Fruit fly (Drosophila melanogaster) whole organism, embryonic: ENCODE data around the gene ab.

Source experiments
- C15 ChIP-seq: fragments of 200-800 bp; sonication (Bioruptor generic); IDR thresholded peaks from 3 replicates; pipeline ENCODE4 v1.3.6; 2022; ENCODE audit warnings: missing biosample characterization, missing genetic modification characterization
- CG1024 ChIP-seq: fragments of 200-800 bp; sonication (Bioruptor generic); IDR thresholded peaks from 2 replicates; pipeline ENCODE4 v1.3.6; 2022; ENCODE audit warnings: missing biosample characterization, missing genetic modification characterization
- CG10959 ChIP-seq: fragments of 200-800 bp; sonication (Bioruptor generic); IDR thresholded peaks from 2 replicates; pipeline ENCODE4 v1.3.6; 2022; ENCODE audit warnings: missing biosample characterization, missing genetic modification characterization
- CG11456 ChIP-seq: fragments of 200-800 bp; sonication (Bioruptor generic); IDR thresholded peaks from 3 replicates; pipeline ENCODE4 v1.3.6; 2022; ENCODE audit warnings: missing biosample characterization, missing genetic modification characterization
- CG11504 ChIP-seq: fragments of 200-800 bp; sonication (Bioruptor generic); optimal IDR thresholded peaks from 3 replicates; lab custom pipeline; 2019; ENCODE audit warnings: missing biosample characterization, mild to moderate bottlenecking, missing genetic modification characterization, moderate library complexity
- CG12391 ChIP-seq: fragments of 200-800 bp; sonication (Bioruptor generic); optimal IDR thresholded peaks from 3 replicates; lab custom pipeline; 2018; ENCODE audit warnings: missing biosample characterization, mild to moderate bottlenecking, missing genetic modification characterization, moderate library complexity
- CG15269 ChIP-seq: fragments of 200-800 bp; sonication (Bioruptor generic); optimal IDR thresholded peaks from 2 replicates; lab custom pipeline; 2018; ENCODE audit warnings: missing biosample characterization, mild to moderate bottlenecking, missing genetic modification characterization, moderate library complexity
- CG15696 ChIP-seq: fragments of 200-800 bp; sonication (Bioruptor generic); optimal IDR thresholded peaks from 2 replicates; lab custom pipeline; 2019; ENCODE audit warnings: missing biosample characterization, mild to moderate bottlenecking, missing genetic modification characterization, moderate library complexity
- CG18262 ChIP-seq: fragments of 200-800 bp; optimal IDR thresholded peaks from 3 replicates; lab custom pipeline; 2019; ENCODE audit warnings: missing biosample characterization, mild to moderate bottlenecking, missing genetic modification characterization, moderate library complexity
- CG18599 ChIP-seq: fragments of 200-800 bp; sonication (Bioruptor generic); optimal IDR thresholded peaks from 3 replicates; lab custom pipeline; 2017; ENCODE audit warnings: missing biosample characterization, missing genetic modification characterization, mild to moderate bottlenecking, moderate library complexity, missing genetic modification reagents
- CG3163 ChIP-seq: fragments of 200-800 bp; sonication (Bioruptor generic); optimal IDR thresholded peaks from 3 replicates; lab custom pipeline; 2016; ENCODE audit warnings: missing biosample characterization, missing genetic modification characterization
- CG4282 ChIP-seq: fragments of 200-800 bp; sonication (Bioruptor generic); optimal IDR thresholded peaks from 2 replicates; lab custom pipeline; 2016; ENCODE audit warnings: missing biosample characterization, missing genetic modification characterization
- CG6175 ChIP-seq: fragments of 200-800 bp; sonication (Bioruptor generic); IDR thresholded peaks from 3 replicates; pipeline ENCODE4 v1.3.6; 2022; ENCODE audit warnings: missing biosample characterization, missing genetic modification characterization
- CG6654 ChIP-seq: fragments of 200-800 bp; sonication (Bioruptor generic); optimal IDR thresholded peaks from 2 replicates; lab custom pipeline; 2017; ENCODE audit warnings: missing biosample characterization, mild to moderate bottlenecking, missing genetic modification characterization
- CG6689 ChIP-seq: fragments of 200-800 bp; sonication (Bioruptor generic); IDR thresholded peaks from 2 replicates; pipeline ENCODE4 v1.3.6; 2022; ENCODE audit warnings: missing biosample characterization, missing genetic modification characterization
- CG6791 ChIP-seq: fragments of 200-800 bp; sonication (Bioruptor generic); IDR thresholded peaks from 3 replicates; pipeline ENCODE4 v1.3.6; 2022; ENCODE audit warnings: missing biosample characterization, missing genetic modification characterization; ENCODE audit not compliant: partially characterized antibody
- CG7745 ChIP-seq: fragments of 200-800 bp; sonication (Bioruptor generic); optimal IDR thresholded peaks from 2 replicates; lab custom pipeline; 2018; ENCODE audit warnings: missing biosample characterization, mild to moderate bottlenecking, missing genetic modification characterization, moderate library complexity
- CG7928 ChIP-seq: fragments of 200-800 bp; sonication (Bioruptor generic); optimal IDR thresholded peaks from 2 replicates; lab custom pipeline; 2017; ENCODE audit warnings: missing biosample characterization, mild to moderate bottlenecking, missing genetic modification characterization
- CG8478 ChIP-seq: fragments of >200 bp; optimal IDR thresholded peaks from 2 replicates; lab custom pipeline; 2018
- Dip3 ChIP-seq: fragments of 200-800 bp; sonication (Bioruptor generic); optimal IDR thresholded peaks from 3 replicates; lab custom pipeline; 2016; ENCODE audit warnings: missing biosample characterization, missing genetic modification characterization
- Gsc ChIP-seq: fragments of 200-800 bp; sonication (Bioruptor generic); IDR thresholded peaks from 2 replicates; pipeline ENCODE4 v1.3.6; 2022; ENCODE audit warnings: missing biosample characterization, missing genetic modification characterization
- HLHmδ ChIP-seq: fragments of 200-800 bp; sonication (Bioruptor generic); optimal IDR thresholded peaks from 2 replicates; lab custom pipeline; 2018; ENCODE audit warnings: missing biosample characterization, mild to moderate bottlenecking, missing genetic modification characterization, moderate library complexity
- Hey ChIP-seq: fragments of 200-800 bp; sonication (Bioruptor generic); optimal IDR thresholded peaks from 3 replicates; lab custom pipeline; 2018; ENCODE audit warnings: missing biosample characterization, mild to moderate bottlenecking, missing genetic modification characterization
- Hsf ChIP-seq: fragments of 200-800 bp; sonication (Bioruptor generic); optimal IDR thresholded peaks from 3 replicates; lab custom pipeline; 2016; ENCODE audit warnings: missing biosample characterization, missing genetic modification characterization
- Kr ChIP-seq: fragments of 200-800 bp; sonication (Bioruptor generic); optimal IDR thresholded peaks from 2 replicates; lab custom pipeline; 2017; ENCODE audit warnings: missing biosample characterization, mild to moderate bottlenecking, missing genetic modification characterization
- Neu2 ChIP-seq: fragments of 200-800 bp; sonication (Bioruptor generic); optimal IDR thresholded peaks from 3 replicates; lab custom pipeline; 2016; ENCODE audit warnings: missing biosample characterization, missing genetic modification characterization, borderline replicate concordance
- Nf-YA ChIP-seq: fragments of 200-800 bp; sonication (Bioruptor generic); IDR thresholded peaks from 2 replicates; pipeline ENCODE4 v1.3.6; 2022; ENCODE audit warnings: missing biosample characterization, missing genetic modification characterization
- Ptx1 ChIP-seq: fragments of 200-800 bp; sonication (Bioruptor generic); IDR thresholded peaks from 2 replicates; pipeline ENCODE4 v1.3.6; 2022; ENCODE audit warnings: missing biosample characterization, missing genetic modification characterization
- Sry-δ ChIP-seq: fragments of 200-800 bp; sonication (Bioruptor generic); optimal IDR thresholded peaks from 2 replicates; lab custom pipeline; 2016; ENCODE audit warnings: missing biosample characterization, missing genetic modification characterization
- Trl ChIP-seq, 3 experiments: fragments of >200 bp in 2 of 3; fragments of 200-800 bp in 1 of 3; sonication (Bioruptor generic) in 1 of 3; optimal IDR thresholded peaks; 2 replicates in 1 of 3; 3 replicates in 2 of 3; lab custom pipeline; 2016 to 2017; ENCODE audit warnings: missing biosample characterization in 1 of 3, missing genetic modification characterization in 1 of 3
- abd-A ChIP-seq: fragments of 200-800 bp; sonication (Bioruptor generic); optimal IDR thresholded peaks from 3 replicates; lab custom pipeline; 2019; ENCODE audit warnings: missing biosample characterization, mild to moderate bottlenecking, missing genetic modification characterization, moderate library complexity
- az2 ChIP-seq: fragments of 200-800 bp; sonication (Bioruptor generic); optimal IDR thresholded peaks from 3 replicates; lab custom pipeline; 2016; ENCODE audit warnings: missing biosample characterization, missing genetic modification characterization
- br ChIP-seq: fragments of >200 bp; optimal IDR thresholded peaks from 2 replicates; lab custom pipeline; 2017
- chinmo ChIP-seq: fragments of 200-800 bp; sonication (Bioruptor generic); IDR thresholded peaks from 4 replicates; pipeline ENCODE4 v1.3.6; 2022; ENCODE audit warnings: missing biosample characterization, missing genetic modification characterization; ENCODE audit not compliant: partially characterized antibody
- en ChIP-seq: fragments of 200-800 bp; sonication (Bioruptor generic); optimal IDR thresholded peaks from 2 replicates; lab custom pipeline; 2016; ENCODE audit warnings: missing biosample characterization, missing genetic modification characterization
- fd3F ChIP-seq: fragments of 200-800 bp; sonication (Bioruptor generic); optimal IDR thresholded peaks from 2 replicates; lab custom pipeline; 2018; ENCODE audit warnings: missing biosample characterization, mild to moderate bottlenecking, missing genetic modification characterization, moderate library complexity
- grau ChIP-seq: fragments of 200-800 bp; optimal IDR thresholded peaks from 3 replicates; lab custom pipeline; 2019; ENCODE audit warnings: missing biosample characterization, mild to moderate bottlenecking, missing genetic modification characterization, moderate library complexity
- gro ChIP-seq: fragments of 200-800 bp; sonication (Bioruptor generic); optimal IDR thresholded peaks from 2 replicates; lab custom pipeline; 2016; ENCODE audit warnings: missing biosample characterization, missing genetic modification characterization
- kay ChIP-seq: fragments of 200-800 bp; sonication (Bioruptor generic); optimal IDR thresholded peaks from 2 replicates; lab custom pipeline; 2016; ENCODE audit warnings: missing biosample characterization, missing genetic modification characterization
- mld ChIP-seq: fragments of 200-800 bp; sonication (Bioruptor generic); IDR thresholded peaks from 3 replicates; pipeline ENCODE4 v1.3.6; 2022; ENCODE audit warnings: missing biosample characterization, missing genetic modification characterization; ENCODE audit not compliant: partially characterized antibody
- nmo ChIP-seq: fragments of 200-800 bp; sonication (Bioruptor generic); optimal IDR thresholded peaks from 2 replicates; lab custom pipeline; 2018; ENCODE audit warnings: missing biosample characterization, mild to moderate bottlenecking, missing genetic modification characterization, moderate library complexity
- nom ChIP-seq: fragments of 200-800 bp; sonication (Bioruptor generic); optimal IDR thresholded peaks from 2 replicates; lab custom pipeline; 2017; ENCODE audit warnings: missing biosample characterization, missing genetic modification characterization, mild to moderate bottlenecking, moderate library complexity, missing genetic modification reagents
- odd ChIP-seq: fragments of 200-800 bp; sonication (Bioruptor generic); optimal IDR thresholded peaks from 2 replicates; lab custom pipeline; 2017; ENCODE audit warnings: missing biosample characterization, mild to moderate bottlenecking, missing genetic modification characterization
- sd ChIP-seq: fragments of 200-800 bp; sonication (Bioruptor generic); optimal IDR thresholded peaks from 3 replicates; lab custom pipeline; 2018; ENCODE audit warnings: missing biosample characterization, mild to moderate bottlenecking, missing genetic modification characterization, moderate library complexity
- sima ChIP-seq: fragments of 200-800 bp; sonication (Bioruptor generic); optimal IDR thresholded peaks from 2 replicates; lab custom pipeline; 2016; ENCODE audit warnings: missing biosample characterization, missing genetic modification characterization
- slp2 ChIP-seq: fragments of 200-800 bp; sonication (Bioruptor generic); optimal IDR thresholded peaks from 2 replicates; lab custom pipeline; 2016; ENCODE audit warnings: missing biosample characterization, missing genetic modification characterization
- stwl ChIP-seq: fragments of 200-800 bp; sonication (Bioruptor generic); optimal IDR thresholded peaks from 3 replicates; lab custom pipeline; 2018; ENCODE audit warnings: missing biosample characterization, mild to moderate bottlenecking, missing genetic modification characterization, moderate library complexity
- sug ChIP-seq: fragments of 200-800 bp; optimal IDR thresholded peaks from 2 replicates; lab custom pipeline; 2019; ENCODE audit warnings: missing biosample characterization, mild to moderate bottlenecking, missing genetic modification characterization, moderate library complexity
- tll ChIP-seq, 2 experiments: fragments of 200-800 bp in 1 of 2; fragments of >200 bp in 1 of 2; sonication (Bioruptor generic) in 1 of 2; optimal IDR thresholded peaks; 2 replicates each; lab custom pipeline; 2017 to 2019; ENCODE audit warnings: missing biosample characterization in 2 of 2, missing genetic modification characterization in 2 of 2, mild to moderate bottlenecking in 1 of 2, moderate library complexity in 1 of 2
- usp ChIP-seq: fragments of >200 bp; optimal IDR thresholded peaks from 2 replicates; lab custom pipeline; 2017; ENCODE audit warnings: missing biosample characterization, missing genetic modification characterization
- zfh1 ChIP-seq: fragments of 200-800 bp; sonication (Bioruptor generic); IDR thresholded peaks from 3 replicates; pipeline ENCODE4 v1.3.6; 2022; ENCODE audit warnings: missing biosample characterization, missing genetic modification characterization

Gene ab

DNA sequence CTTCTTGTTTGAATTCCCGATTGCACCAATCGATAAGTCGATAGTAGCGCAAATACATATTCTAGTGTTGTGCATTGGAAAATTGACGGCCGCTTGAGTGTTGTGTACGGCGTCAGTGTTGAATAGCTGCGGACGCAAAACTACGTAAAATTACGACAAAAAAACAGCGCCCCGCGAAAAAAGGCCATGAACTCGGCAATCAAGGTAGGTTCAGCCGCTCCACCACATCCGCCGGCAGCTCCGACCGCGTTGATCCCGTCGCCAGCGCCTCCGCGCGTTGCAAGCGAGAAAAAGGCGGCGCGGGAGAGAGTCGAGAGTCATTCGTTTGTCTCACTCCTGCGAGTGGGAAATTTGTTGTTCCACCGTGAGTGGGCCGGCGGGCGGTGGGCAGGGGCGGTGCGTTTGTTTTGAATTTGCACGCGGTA, 67.5 kb downstream of the ab start, which contains the start of gene CG33695 (continued):
- TF ChIP-seq sd (tag; lab: Kevin White, UChicago) = no peak
- peak; percentile 11 for TF ChIP-seq sima (GFP tag; lab: Kevin White, UChicago)
- peak; percentile 68; the same call in 2 of the 3 replicates for TF ChIP-seq CG11456 (GFP tag; lab: Robert Waterston, UW)
- TF ChIP-seq Ptx1 (GFP tag; lab: Robert Waterston, UW) = peak; percentile 57
- peak; percentile 29 for TF ChIP-seq CG12391 (tag; lab: Kevin White, UChicago)
- 0 out of 2 replicates have a peak, but pooled peaks have one; percentile 28 for TF ChIP-seq Nf-YA (GFP tag; lab: Robert Waterston, UW)
- no peak for TF ChIP-seq CG15269 (tag; lab: Kevin White, UChicago)
- no peak for TF ChIP-seq CG6175
- peak; percentile 24 for TF ChIP-seq en (GFP tag; lab: Kevin White, UChicago)
- peak; percentile 56; the same call in 1 of the 3 replicates for TF ChIP-seq mld (GFP tag; lab: Robert Waterston, UW)
- peak; percentile 19 for TF ChIP-seq nom
- TF ChIP-seq Gsc (GFP tag; lab: Robert Waterston, UW) = no peak
- no peak for TF ChIP-seq Trl (optimal IDR thresholded peaks at IDR 0.05; lab: Kevin White, UChicago)
- TF ChIP-seq Trl (GFP tag; optimal IDR thresholded peaks at IDR 0.05; lab: Kevin White, UChicago) = peak; percentile 78
- no peak for TF ChIP-seq usp (GFP tag; lab: Kevin White, UChicago)
- TF ChIP-seq stwl (tag; lab: Kevin White, UChicago) = peak; percentile 100
- TF ChIP-seq grau = peak; percentile 56
- TF ChIP-seq fd3F = no peak
- peak in 1 of 2 experiments; percentile 29 for TF ChIP-seq tll (GFP tag; optimal IDR thresholded peaks at IDR 0.05; lab: Kevin White, UChicago)
- no peak for TF ChIP-seq abd-A (tag; lab: Kevin White, UChicago)
- TF ChIP-seq CG6654 (GFP tag; lab: Kevin White, UChicago) = no peak
- peak; percentile 3 for TF ChIP-seq Neu2 (GFP tag; lab: Kevin White, UChicago)
- no peak for TF ChIP-seq Kr (GFP tag; lab: Kevin White, UChicago)
- TF ChIP-seq CG18262 = no peak
- no peak for TF ChIP-seq CG18599
- peak; percentile 65 for TF ChIP-seq CG3163 (GFP tag; lab: Kevin White, UChicago)
- peak; percentile 85 for TF ChIP-seq CG6791
- peak; percentile 64 for TF ChIP-seq Sry-δ (GFP tag; lab: Kevin White, UChicago)
- TF ChIP-seq br (lab: Kevin White, UChicago) = no peak
- TF ChIP-seq chinmo (GFP tag; lab: Robert Waterston, UW) = 0 out of 4 replicates have a peak, but pooled peaks have one; percentile 49
- TF ChIP-seq CG10959 (GFP tag; lab: Robert Waterston, UW) = peak; percentile 16; the same call in 1 of the 2 replicates
- TF ChIP-seq C15 (GFP tag; lab: Robert Waterston, UW) = no peak
- TF ChIP-seq CG8478 (lab: Kevin White, UChicago) = no peak
- TF ChIP-seq CG7928 = no peak
- no peak for TF ChIP-seq Hey (tag; lab: Kevin White, UChicago)
- TF ChIP-seq kay (GFP tag; lab: Kevin White, UChicago) = peak; percentile 54
- TF ChIP-seq CG4282 (GFP tag; lab: Kevin White, UChicago) = peak; percentile 63
- TF ChIP-seq CG11504 (tag; lab: Kevin White, UChicago) = no peak
- TF ChIP-seq HLHmδ (GFP tag; lab: Kevin White, UChicago) = no peak
- peak; percentile 75 for TF ChIP-seq Dip3
- TF ChIP-seq gro (GFP tag; lab: Kevin White, UChicago) = peak; percentile 85
- TF ChIP-seq Hsf = peak; percentile 68
- TF ChIP-seq CG1024 (GFP tag; lab: Robert Waterston, UW) = no peak
- peak; percentile 42 for TF ChIP-seq nmo (GFP tag; lab: Kevin White, UChicago)
- no peak for TF ChIP-seq CG15696 (tag; lab: Kevin White, UChicago)
- peak; percentile 59 for TF ChIP-seq slp2
- peak; percentile 64 for TF ChIP-seq sug (tag; lab: Kevin White, UChicago)
- TF ChIP-seq CG6689 = no peak
- TF ChIP-seq az2 (GFP tag; lab: Kevin White, UChicago) = peak; percentile 34
- TF ChIP-seq CG7745 (tag; lab: Kevin White, UChicago) = no peak
- peak; percentile 79 for TF ChIP-seq zfh1 (GFP tag; lab: Robert Waterston, UW)
- no peak for TF ChIP-seq odd (GFP tag; lab: Kevin White, UChicago)
